Fruit fly (Drosophila melanogaster) whole organism, embryonic: ENCODE data around the gene CG14079.

Source experiments
- Adf1 ChIP-seq: fragments of 200-800 bp; sonication (Bioruptor generic); IDR thresholded peaks from 2 replicates; pipeline ENCODE4 v1.3.6; 2022; ENCODE audit warnings: missing biosample characterization, missing genetic modification characterization
- Blimp-1 ChIP-seq: fragments of 200-800 bp; sonication (Bioruptor generic); optimal IDR thresholded peaks from 3 replicates; lab custom pipeline; 2018; ENCODE audit warnings: missing biosample characterization, missing genetic modification characterization, mild to moderate bottlenecking, moderate library complexity, missing genetic modification reagents
- Bteb2 ChIP-seq: fragments of 200-800 bp; sonication (Bioruptor generic); optimal IDR thresholded peaks from 2 replicates; lab custom pipeline; 2016; ENCODE audit warnings: missing biosample characterization, missing genetic modification characterization
- CG12104 ChIP-seq: fragments of 200-800 bp; sonication (Bioruptor generic); optimal IDR thresholded peaks from 3 replicates; lab custom pipeline; 2016; ENCODE audit warnings: missing biosample characterization, missing genetic modification characterization
- CG12942 ChIP-seq: fragments of 200-800 bp; sonication (Bioruptor generic); optimal IDR thresholded peaks from 3 replicates; lab custom pipeline; 2016; ENCODE audit warnings: missing biosample characterization, missing genetic modification characterization
- CG13296 ChIP-seq: fragments of 200-800 bp; sonication (Bioruptor generic); optimal IDR thresholded peaks from 3 replicates; lab custom pipeline; 2018; ENCODE audit warnings: missing biosample characterization, mild to moderate bottlenecking, missing genetic modification characterization
- CG13424 ChIP-seq: fragments of 200-800 bp; sonication (Bioruptor generic); optimal IDR thresholded peaks from 2 replicates; lab custom pipeline; 2019; ENCODE audit warnings: missing biosample characterization, mild to moderate bottlenecking, missing genetic modification characterization, moderate library complexity
- CG14667 ChIP-seq: fragments of 200-800 bp; sonication (Bioruptor generic); IDR thresholded peaks from 2 replicates; pipeline ENCODE4 v1.3.6; 2022; ENCODE audit warnings: missing biosample characterization, missing genetic modification characterization
- CG15269 ChIP-seq: fragments of 200-800 bp; sonication (Bioruptor generic); optimal IDR thresholded peaks from 2 replicates; lab custom pipeline; 2018; ENCODE audit warnings: missing biosample characterization, mild to moderate bottlenecking, missing genetic modification characterization, moderate library complexity
- CG17385 ChIP-seq: fragments of 200-800 bp; sonication (Bioruptor generic); optimal IDR thresholded peaks from 3 replicates; lab custom pipeline; 2018; ENCODE audit warnings: missing biosample characterization, mild to moderate bottlenecking, missing genetic modification characterization
- CG17829 ChIP-seq: fragments of 200-800 bp; optimal IDR thresholded peaks from 2 replicates; lab custom pipeline; 2019; ENCODE audit warnings: missing biosample characterization, mild to moderate bottlenecking, missing genetic modification characterization, moderate library complexity
- CG2199 ChIP-seq: fragments of 200-800 bp; sonication (Bioruptor generic); IDR thresholded peaks from 3 replicates; pipeline ENCODE4 v1.3.6; 2022; ENCODE audit warnings: missing biosample characterization, missing genetic modification characterization
- CG2202 ChIP-seq: fragments of 200-800 bp; sonication (Bioruptor generic); optimal IDR thresholded peaks from 2 replicates; lab custom pipeline; 2018; ENCODE audit warnings: missing biosample characterization, mild to moderate bottlenecking, missing genetic modification characterization
- CG6175 ChIP-seq: fragments of 200-800 bp; sonication (Bioruptor generic); IDR thresholded peaks from 3 replicates; pipeline ENCODE4 v1.3.6; 2022; ENCODE audit warnings: missing biosample characterization, missing genetic modification characterization
- CG7786 ChIP-seq: fragments of 200-800 bp; sonication (Bioruptor generic); optimal IDR thresholded peaks from 2 replicates; lab custom pipeline; 2016; ENCODE audit warnings: missing biosample characterization, missing genetic modification characterization
- CG8388 ChIP-seq: fragments of 200-800 bp; sonication (Bioruptor generic); optimal IDR thresholded peaks from 2 replicates; lab custom pipeline; 2019; ENCODE audit warnings: missing biosample characterization, mild to moderate bottlenecking, missing genetic modification characterization, moderate library complexity
- CG8944 ChIP-seq: fragments of 200-800 bp; sonication (Bioruptor generic); optimal IDR thresholded peaks from 3 replicates; lab custom pipeline; 2016; ENCODE audit warnings: missing biosample characterization, missing genetic modification characterization
- Dp ChIP-seq: fragments of 200-800 bp; sonication (Bioruptor generic); optimal IDR thresholded peaks from 2 replicates; lab custom pipeline; 2018; ENCODE audit warnings: missing biosample characterization, mild to moderate bottlenecking, missing genetic modification characterization, moderate library complexity
- Elba2 ChIP-seq: fragments of 200-800 bp; sonication (Bioruptor generic); optimal IDR thresholded peaks from 3 replicates; lab custom pipeline; 2016; ENCODE audit warnings: missing biosample characterization, missing genetic modification characterization
- Fer2 ChIP-seq: fragments of 200-800 bp; sonication (Bioruptor generic); optimal IDR thresholded peaks from 2 replicates; lab custom pipeline; 2018; ENCODE audit warnings: missing biosample characterization, mild to moderate bottlenecking, missing genetic modification characterization, moderate library complexity
- HLH4C ChIP-seq: fragments of 200-800 bp; sonication (Bioruptor generic); IDR thresholded peaks from 3 replicates; pipeline ENCODE4 v1.3.6; 2022; ENCODE audit warnings: missing biosample characterization, missing genetic modification characterization; ENCODE audit not compliant: partially characterized antibody
- Jarid2 ChIP-seq: fragments of 200-800 bp; sonication (Bioruptor generic); optimal IDR thresholded peaks from 3 replicates; lab custom pipeline; 2017; ENCODE audit warnings: mild to moderate bottlenecking, missing biosample characterization, missing genetic modification reagents, missing genetic modification characterization
- Mes4 ChIP-seq: fragments of 200-800 bp; sonication (Bioruptor generic); optimal IDR thresholded peaks from 2 replicates; lab custom pipeline; 2016; ENCODE audit warnings: missing biosample characterization, missing genetic modification characterization
- NfI ChIP-seq: fragments of 200-800 bp; sonication (Bioruptor generic); optimal IDR thresholded peaks from 3 replicates; lab custom pipeline; 2018; ENCODE audit warnings: missing biosample characterization, mild to moderate bottlenecking, missing genetic modification characterization, moderate library complexity
- Pdp1 ChIP-seq, 2 experiments: fragments of 200-800 bp; sonication (Bioruptor generic); optimal IDR thresholded peaks; 3 replicates each; lab custom pipeline; 2016; ENCODE audit warnings: missing biosample characterization in 2 of 2, missing genetic modification characterization in 2 of 2, mild to moderate bottlenecking in 1 of 2, moderate library complexity in 1 of 2
- Side ChIP-seq: fragments of 200-800 bp; sonication (Bioruptor generic); optimal IDR thresholded peaks from 2 replicates; lab custom pipeline; 2016; ENCODE audit warnings: missing biosample characterization, missing genetic modification characterization
- aop ChIP-seq: fragments of 200-800 bp; sonication (Bioruptor generic); IDR thresholded peaks from 2 replicates; pipeline ENCODE4 v1.3.6; 2022; ENCODE audit warnings: missing biosample characterization, missing genetic modification characterization
- ap ChIP-seq: fragments of 200-800 bp; sonication (Bioruptor generic); IDR thresholded peaks from 2 replicates; pipeline ENCODE4 v1.3.6; 2022; ENCODE audit warnings: missing biosample characterization, missing genetic modification characterization
- bab2 ChIP-seq: fragments of 200-800 bp; sonication (Bioruptor generic); optimal IDR thresholded peaks from 2 replicates; lab custom pipeline; 2016; ENCODE audit warnings: missing biosample characterization, missing genetic modification characterization
- cato ChIP-seq: fragments of 200-800 bp; sonication (Bioruptor generic); optimal IDR thresholded peaks from 2 replicates; lab custom pipeline; 2016; ENCODE audit warnings: missing biosample characterization, missing genetic modification characterization, borderline replicate concordance
- ci ChIP-seq: fragments of 200-800 bp; sonication (Bioruptor generic); IDR thresholded peaks from 3 replicates; pipeline ENCODE4 v1.3.6; 2022; ENCODE audit warnings: missing biosample characterization, missing genetic modification characterization
- cwo ChIP-seq: fragments of 200-800 bp; sonication (Bioruptor generic); optimal IDR thresholded peaks from 3 replicates; lab custom pipeline; 2017; ENCODE audit warnings: missing biosample characterization, missing genetic modification characterization, mild to moderate bottlenecking, moderate library complexity, missing genetic modification reagents
- dati ChIP-seq: fragments of 200-800 bp; sonication (Bioruptor generic); IDR thresholded peaks from 2 replicates; pipeline ENCODE4 v1.3.6; 2022; ENCODE audit warnings: missing biosample characterization, missing genetic modification characterization
- esg ChIP-seq: fragments of 200-800 bp; sonication (Bioruptor generic); conservative IDR thresholded peaks from 2 replicates; pipeline ENCODE4 v1.3.6; 2022; ENCODE audit warnings: missing biosample characterization, missing genetic modification characterization
- exex ChIP-seq: fragments of 200-800 bp; sonication (Bioruptor generic); optimal IDR thresholded peaks from 4 replicates; lab custom pipeline; 2018; ENCODE audit warnings: missing biosample characterization, mild to moderate bottlenecking, missing genetic modification characterization, moderate library complexity
- hbn ChIP-seq: fragments of 200-800 bp; sonication (Bioruptor generic); IDR thresholded peaks from 2 replicates; pipeline ENCODE4 v1.3.6; 2022; ENCODE audit warnings: missing biosample characterization, missing genetic modification characterization; ENCODE audit not compliant: partially characterized antibody
- ind ChIP-seq: fragments of 200-800 bp; sonication (Bioruptor generic); optimal IDR thresholded peaks from 3 replicates; lab custom pipeline; 2016; ENCODE audit warnings: missing biosample characterization, missing genetic modification characterization
- jing ChIP-seq: fragments of 200-800 bp; sonication (Bioruptor generic); optimal IDR thresholded peaks from 2 replicates; lab custom pipeline; 2018; ENCODE audit warnings: missing biosample characterization, mild to moderate bottlenecking, missing genetic modification characterization
- lbe ChIP-seq: fragments of 200-800 bp; sonication (Bioruptor generic); optimal IDR thresholded peaks from 2 replicates; lab custom pipeline; 2016; ENCODE audit warnings: missing biosample characterization, mild to moderate bottlenecking, missing genetic modification characterization
- lmd ChIP-seq: fragments of 200-800 bp; sonication (Bioruptor generic); IDR thresholded peaks from 2 replicates; pipeline ENCODE4 v1.3.6; 2022; ENCODE audit warnings: missing biosample characterization, missing genetic modification characterization
- nerfin-2 ChIP-seq: fragments of 200-800 bp; sonication (Bioruptor generic); IDR thresholded peaks from 2 replicates; pipeline ENCODE4 v1.3.6; 2022; ENCODE audit warnings: missing biosample characterization, missing genetic modification characterization; ENCODE audit not compliant: partially characterized antibody
- pfk ChIP-seq: fragments of 200-800 bp; sonication (Bioruptor generic); optimal IDR thresholded peaks from 2 replicates; lab custom pipeline; 2018; ENCODE audit warnings: missing biosample characterization, mild to moderate bottlenecking, missing genetic modification characterization, moderate library complexity
- phol ChIP-seq: fragments of 200-800 bp; sonication (Bioruptor generic); optimal IDR thresholded peaks from 3 replicates; lab custom pipeline; 2018; ENCODE audit warnings: missing biosample characterization, mild to moderate bottlenecking, missing genetic modification characterization, moderate library complexity
- pnt ChIP-seq: fragments of 200-800 bp; sonication (Bioruptor generic); optimal IDR thresholded peaks from 3 replicates; lab custom pipeline; 2016; ENCODE audit warnings: missing biosample characterization, missing genetic modification characterization
- sim ChIP-seq: fragments of 200-800 bp; sonication (Bioruptor generic); IDR thresholded peaks from 2 replicates; pipeline ENCODE4 v1.3.6; 2022; ENCODE audit warnings: missing biosample characterization, missing genetic modification characterization
- so ChIP-seq: fragments of 200-800 bp; sonication (Bioruptor generic); IDR thresholded peaks from 3 replicates; pipeline ENCODE4 v1.3.6; 2022; ENCODE audit warnings: missing biosample characterization, missing genetic modification characterization
- wek ChIP-seq: fragments of 200-800 bp; sonication (Bioruptor generic); optimal IDR thresholded peaks from 3 replicates; lab custom pipeline; 2018; ENCODE audit warnings: missing biosample characterization, mild to moderate bottlenecking, missing genetic modification characterization, moderate library complexity
- wor ChIP-seq: fragments of 200-800 bp; sonication (Bioruptor generic); IDR thresholded peaks from 2 replicates; pipeline ENCODE4 v1.3.6; 2022; ENCODE audit warnings: missing biosample characterization, missing genetic modification characterization
- z ChIP-seq: fragments of 200-800 bp; sonication (Bioruptor generic); IDR thresholded peaks from 3 replicates; pipeline ENCODE4 v1.3.6; 2022; ENCODE audit warnings: missing biosample characterization, missing genetic modification characterization
- zfh1 ChIP-seq: fragments of 200-800 bp; sonication (Bioruptor generic); IDR thresholded peaks from 3 replicates; pipeline ENCODE4 v1.3.6; 2022; ENCODE audit warnings: missing biosample characterization, missing genetic modification characterization
- zfh2 ChIP-seq: fragments of 200-800 bp; sonication (Bioruptor generic); optimal IDR thresholded peaks from 2 replicates; lab custom pipeline; 2016; ENCODE audit warnings: missing biosample characterization, missing genetic modification characterization

The CG14079 gene

dm6 chr3L:19072177-19072603 lies 25.6 kb upstream of the CG14079 start (continued):
- no peak for TF ChIP-seq Dp (GFP tag; lab: Kevin White, UChicago)
- TF ChIP-seq CG14667 = no peak
- peak; percentile 0 for TF ChIP-seq CG15269 (tag; lab: Kevin White, UChicago)
- no peak for TF ChIP-seq dati (GFP tag; lab: Robert Waterston, UW)
- no peak for TF ChIP-seq CG12104 (GFP tag; lab: Kevin White, UChicago)
- no peak for TF ChIP-seq Blimp-1
- peak; percentile 16 for TF ChIP-seq pfk (GFP tag; lab: Kevin White, UChicago)
- no peak for TF ChIP-seq Pdp1 (GFP tag; optimal IDR thresholded peaks at IDR 0.05; lab: Kevin White, UChicago)
- no peak for TF ChIP-seq hbn
- no peak for TF ChIP-seq CG2202 (tag; lab: Kevin White, UChicago)
- no peak for TF ChIP-seq CG17829 (tag; lab: Kevin White, UChicago)
- no peak for TF ChIP-seq Side (GFP tag; lab: Kevin White, UChicago)
- TF ChIP-seq phol (tag; lab: Kevin White, UChicago) = no peak
- no peak for TF ChIP-seq CG13424 (tag; lab: Kevin White, UChicago)
- no peak for TF ChIP-seq lmd (GFP tag; lab: Robert Waterston, UW)
- no peak for TF ChIP-seq cato (GFP tag; lab: Kevin White, UChicago)
- TF ChIP-seq Fer2 = no peak
- TF ChIP-seq zfh1 (GFP tag; lab: Robert Waterston, UW) = no peak
- no peak for TF ChIP-seq wek (GFP tag; lab: Kevin White, UChicago)
- no peak for TF ChIP-seq ind
- no peak for TF ChIP-seq CG7786 (GFP tag; lab: Kevin White, UChicago)
- no peak for TF ChIP-seq Elba2
- peak; percentile 76; the same call in 1 of the 3 replicates for TF ChIP-seq CG6175
- no peak for TF ChIP-seq CG12942 (GFP tag; lab: Kevin White, UChicago)
- no peak for TF ChIP-seq Mes4 (GFP tag; lab: Kevin White, UChicago)
- TF ChIP-seq jing (GFP tag; lab: Kevin White, UChicago) = no peak
- peak; percentile 11 for TF ChIP-seq CG13296
- TF ChIP-seq ci = 0 out of 3 replicates have a peak, but pooled peaks have one; percentile 14
- peak; percentile 58 for TF ChIP-seq exex (tag; lab: Kevin White, UChicago)
- TF ChIP-seq Jarid2 (GFP tag; lab: Kevin White, UChicago) = no peak
- no peak for TF ChIP-seq HLH4C
- no peak for TF ChIP-seq lbe (GFP tag; lab: Kevin White, UChicago)
- TF ChIP-seq aop (GFP tag; lab: Robert Waterston, UW) = no peak
- no peak for TF ChIP-seq CG8944
- no peak for TF ChIP-seq CG17385 (GFP tag; lab: Kevin White, UChicago)
- TF ChIP-seq Bteb2 (GFP tag; lab: Kevin White, UChicago) = no peak
- no peak for TF ChIP-seq bab2 (GFP tag; lab: Kevin White, UChicago)
- TF ChIP-seq NfI (GFP tag; lab: Kevin White, UChicago) = peak; percentile 41
- 0 out of 3 replicates have a peak, but pooled peaks have one; percentile 6 for TF ChIP-seq z
- TF ChIP-seq CG2199 (GFP tag; lab: Robert Waterston, UW) = no peak
- TF ChIP-seq ap (GFP tag; lab: Robert Waterston, UW) = no peak
- no peak for TF ChIP-seq CG8388 (GFP tag; lab: Kevin White, UChicago)
- TF ChIP-seq wor (GFP tag; lab: Robert Waterston, UW) = no peak
- TF ChIP-seq nerfin-2 (GFP tag; lab: Robert Waterston, UW) = no peak
- TF ChIP-seq pnt = no peak
- TF ChIP-seq Adf1 (GFP tag; lab: Robert Waterston, UW) = no peak; the same call in 1 of the 2 replicates
- TF ChIP-seq esg (GFP tag; lab: Robert Waterston, UW) = no peak
- no peak for TF ChIP-seq zfh2 (GFP tag; lab: Kevin White, UChicago)
- peak; percentile 93 for TF ChIP-seq cwo (GFP tag; lab: Kevin White, UChicago)
- no peak for TF ChIP-seq so (GFP tag; lab: Robert Waterston, UW)
- TF ChIP-seq sim = no peak
